Fruit fly (Drosophila melanogaster): Measurements from ENCODE around the gene Prosbeta3.

Gene Prosbeta3

dm6 chr3R:9031797-9032418 lies 25.9 kb upstream of the Prosbeta3 start (continued):
- TF ChIP-seq CG34422 (GFP tag; IDR thresholded peaks at IDR 0.05) (peak; percentile 91), seq (GFP tag; IDR thresholded peaks at IDR 0.05) (peak; percentile 94), MESR4 (GFP tag; optimal IDR thresholded peaks at IDR 0.05) (peak; percentile 28), CG11085 (GFP tag; IDR thresholded peaks at IDR 0.05) (peak; percentile 74), chn (GFP tag; optimal IDR thresholded peaks at IDR 0.05) (peak; percentile 85), CG18599 (GFP tag; optimal IDR thresholded peaks at IDR 0.05) (peak; percentile 92), bsh (GFP tag; optimal IDR thresholded peaks at IDR 0.05) (peak; percentile 89 to 99), NfI (GFP tag; optimal IDR thresholded peaks at IDR 0.05) (peak; percentile 91), CG11560 (tag; IDR thresholded peaks at IDR 0.05) (peak; percentile 69; the same call in 2 of the 3 replicates), CG6175 (GFP tag; IDR thresholded peaks at IDR 0.05) (peak; percentile 74; the same call in 2 of the 3 replicates), p53 (GFP tag; optimal IDR thresholded peaks at IDR 0.05) (peak; percentile 18), Optix (GFP tag; IDR thresholded peaks at IDR 0.05) (peak; percentile 89), sima (GFP tag; optimal IDR thresholded peaks at IDR 0.05) (peak; percentile 8), fd64A (GFP tag; optimal IDR thresholded peaks at IDR 0.05) (peak; percentile 69), sens (GFP tag) (peak; percentile 97), nerfin-2 (GFP tag; IDR thresholded peaks at IDR 0.05; ENCODE audit: partially characterized antibody) (no peak), Gug (GFP tag; IDR thresholded peaks at IDR 0.05) (peak; percentile 86), NC2α (GFP tag; optimal IDR thresholded peaks at IDR 0.05) (peak; percentile 59), Lhr (GFP tag; optimal IDR thresholded peaks at IDR 0.05) (peak; percentile 46), zen (tag; optimal IDR thresholded peaks at IDR 0.05) (peak; percentile 65), jigr1 (GFP tag; IDR thresholded peaks at IDR 0.05) (peak; percentile 66; the same call in 1 of the 3 replicates), Drgx (GFP tag; IDR thresholded peaks at IDR 0.05) (peak; percentile 99), salm (tag; optimal IDR thresholded peaks at IDR 0.05) (peak; percentile 85), Atf3 (GFP tag; optimal IDR thresholded peaks at IDR 0.05) (peak; percentile 79), CG15269 (tag; optimal IDR thresholded peaks at IDR 0.05) (peak; percentile 91), Dip2 (GFP tag; IDR thresholded peaks at IDR 0.05) (peak; percentile 38; the same call in 1 of the 2 replicates), Hr3 (GFP tag; optimal IDR thresholded peaks at IDR 0.05) (peak; percentile 82), Usf (GFP tag; optimal IDR thresholded peaks at IDR 0.05) (peak; percentile 64), E2f2 (GFP tag; IDR thresholded peaks at IDR 0.05) (peak; percentile 71), cas (GFP tag; IDR thresholded peaks at IDR 0.05) (peak; percentile 71), Sox100B (GFP tag; optimal IDR thresholded peaks at IDR 0.05) (peak; percentile 87), CG2199 (GFP tag; IDR thresholded peaks at IDR 0.05) (peak; percentile 77; the same call in 1 of the 3 replicates), CG15696 (tag; optimal IDR thresholded peaks at IDR 0.05) (no peak), onecut (GFP tag; IDR thresholded peaks at IDR 0.05) (peak; percentile 80), ewg (GFP tag; optimal IDR thresholded peaks at IDR 0.05) (peak; percentile 86), CG17829 (tag; optimal IDR thresholded peaks at IDR 0.05) (peak; percentile 83), CG11695 (GFP tag; IDR thresholded peaks at IDR 0.05) (peak; percentile 95), CG11398 (GFP tag; optimal IDR thresholded peaks at IDR 0.05) (peak; percentile 71), CG6813 (GFP tag; optimal IDR thresholded peaks at IDR 0.05) (peak; percentile 83), CG15514 (GFP tag; optimal IDR thresholded peaks at IDR 0.05) (peak; percentile 75), kah (GFP tag; optimal IDR thresholded peaks at IDR 0.05) (peak; percentile 47), CG7357 (GFP tag; IDR thresholded peaks at IDR 0.05) (peak; percentile 63; the same call in 1 of the 3 replicates), lola (GFP tag; optimal IDR thresholded peaks at IDR 0.05) (peak in 1 of 3 experiments; percentile 53), fru (optimal IDR thresholded peaks at IDR 0.05) (no peak), CG33557 (GFP tag; optimal IDR thresholded peaks at IDR 0.05) (no peak), NK7.1 (GFP tag; optimal IDR thresholded peaks at IDR 0.05) (peak; percentile 78), wdn (GFP tag; IDR thresholded peaks at IDR 0.05) (peak; percentile 84; the same call in 1 of the 2 replicates), Ssrp (tag; optimal IDR thresholded peaks at IDR 0.05) (peak; percentile 82), Vsx1 (GFP tag; optimal IDR thresholded peaks at IDR 0.05) (peak; percentile 67)

All from whole organism, embryonic.